Fruit fly (Drosophila melanogaster): ENCODE measurements around the gene Dfd.

Gene Dfd

DNA sequence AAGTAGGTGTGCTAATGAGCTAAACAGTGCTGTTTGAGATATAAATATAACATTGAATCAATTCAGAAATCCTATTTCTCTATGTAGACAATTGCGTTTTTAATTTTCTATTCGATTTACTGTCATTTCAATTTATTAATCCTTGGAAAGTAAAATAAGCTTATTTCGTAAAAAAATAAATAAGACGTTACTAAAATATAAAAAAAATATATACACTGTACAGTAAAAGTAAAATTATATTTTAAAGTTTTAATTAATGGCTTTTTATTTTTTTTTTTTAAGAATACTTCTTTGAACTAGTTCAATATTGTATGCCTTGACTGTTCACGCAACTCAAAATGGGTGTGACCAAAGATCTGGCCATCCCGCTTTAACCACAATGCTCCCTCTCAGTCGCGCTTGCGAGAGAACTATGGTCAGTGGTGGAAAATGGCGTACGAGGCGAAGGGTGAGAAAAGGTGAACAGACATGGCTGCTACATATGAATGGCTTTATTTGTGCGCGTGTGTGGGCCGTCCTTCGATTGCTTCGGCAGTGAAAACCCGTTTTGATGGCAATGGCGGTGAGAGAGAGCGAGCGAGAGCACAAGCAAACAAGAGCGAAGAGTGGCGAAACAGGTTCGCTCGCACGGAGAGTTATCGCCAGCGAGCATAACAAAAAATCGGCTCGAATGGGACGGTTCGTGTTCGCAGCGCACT lies at the start of gene Dfd:
Gene Dfd (plus strand): TSS at position 648 of the 698 bp plus-strand sequence.
- TF ChIP-seq fd96Ca (GFP tag; IDR thresholded peaks at IDR 0.05) (no peak; the same call in 2 of the 3 replicates), CG14655 (GFP tag; optimal IDR thresholded peaks at IDR 0.05) (no peak), CG8159 (tag; optimal IDR thresholded peaks at IDR 0.05) (no peak), D1 (tag; optimal IDR thresholded peaks at IDR 0.05) (peak; percentile 23), Snoo (tag; optimal IDR thresholded peaks at IDR 0.05) (peak; percentile 12), CG15710 (tag; optimal IDR thresholded peaks at IDR 0.05) (no peak)

DNA sequence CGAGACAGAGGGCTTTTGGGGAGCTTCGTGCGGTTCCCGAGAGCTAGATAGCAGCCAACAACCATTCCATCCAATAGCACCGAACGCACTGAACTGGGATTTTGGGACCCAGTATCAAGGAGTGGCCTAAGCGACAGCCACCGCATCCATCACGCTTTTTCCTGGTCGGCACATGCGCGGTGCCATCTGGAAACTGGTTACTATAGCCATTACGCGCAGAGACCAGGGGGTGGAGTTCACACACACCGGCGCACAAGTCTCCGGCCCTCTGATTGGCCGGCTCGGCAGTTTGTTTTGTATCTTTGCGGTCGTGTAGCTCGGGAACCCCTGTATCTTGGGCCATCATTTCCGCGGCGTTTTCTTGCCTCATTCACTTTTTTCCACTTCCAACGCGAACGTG lies 49.7 kb upstream of the Dfd start, which contains the start of gene pb:
Gene pb (minus strand): TSS at position 81 of the 400 bp plus-strand sequence.
- TF ChIP-seq CG32121 (GFP tag; IDR thresholded peaks at IDR 0.05) (peak; percentile 58), CG15710 (tag; optimal IDR thresholded peaks at IDR 0.05) (no peak), Pif1B (GFP tag; optimal IDR thresholded peaks at IDR 0.05) (no peak), fd96Ca (GFP tag; IDR thresholded peaks at IDR 0.05) (peak; percentile 51; the same call in 2 of the 3 replicates), gl (tag; optimal IDR thresholded peaks at IDR 0.05) (no peak)

DNA sequence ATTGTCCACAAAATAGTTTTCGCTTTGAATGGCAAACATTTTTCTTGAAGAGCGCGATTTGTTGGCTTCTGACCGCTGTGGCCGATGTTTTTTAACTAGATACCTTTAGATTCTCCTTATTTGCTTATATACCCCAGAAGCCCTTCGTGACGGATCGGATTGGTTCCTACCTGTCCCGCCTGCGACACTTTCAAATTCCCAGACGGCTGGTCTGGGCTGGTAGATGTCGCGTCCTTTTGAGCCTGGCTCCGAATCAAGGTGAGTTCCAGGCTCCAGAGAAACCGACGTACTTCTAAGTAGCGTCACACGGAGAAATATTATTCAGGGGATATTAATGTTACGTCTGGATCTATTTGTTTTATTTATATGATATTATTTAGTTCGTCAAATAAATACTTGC lies 47.6 kb upstream of the Dfd start, which contains the start of gene zen2:
Gene zen2 (minus strand): TSS at position 101 of the 400 bp plus-strand sequence.
- no peak for TF ChIP-seq EcR (GFP tag; optimal IDR thresholded peaks at IDR 0.05)
- TF ChIP-seq Ets98B (GFP tag; IDR thresholded peaks at IDR 0.05) = no peak
- TF ChIP-seq CG15710 (tag; optimal IDR thresholded peaks at IDR 0.05) = no peak
- TF ChIP-seq CG9948 (tag; optimal IDR thresholded peaks at IDR 0.05) = no peak
- TF ChIP-seq CG4496 (GFP tag; IDR thresholded peaks at IDR 0.05) = no peak
- TF ChIP-seq Pif1A (GFP tag; optimal IDR thresholded peaks at IDR 0.05) = no peak
- no peak for TF ChIP-seq Pif1B (GFP tag; optimal IDR thresholded peaks at IDR 0.05)
- TF ChIP-seq CG12605 (GFP tag; IDR thresholded peaks at IDR 0.05) = no peak
- TF ChIP-seq gl (tag; optimal IDR thresholded peaks at IDR 0.05) = no peak
- TF ChIP-seq CG14655 (GFP tag; optimal IDR thresholded peaks at IDR 0.05) = no peak
- TF ChIP-seq CG10348 (GFP tag; IDR thresholded peaks at IDR 0.05) = no peak
- TF ChIP-seq CG32121 (GFP tag; IDR thresholded peaks at IDR 0.05) = no peak
- TF ChIP-seq rn (GFP tag; IDR thresholded peaks at IDR 0.05) = no peak
- no peak for TF ChIP-seq CG13204 (GFP tag; optimal IDR thresholded peaks at IDR 0.05)
- TF ChIP-seq D1 (tag; optimal IDR thresholded peaks at IDR 0.05) = no peak
- no peak for TF ChIP-seq CG17806 (tag; optimal IDR thresholded peaks at IDR 0.05)
- TF ChIP-seq fd96Ca (GFP tag; IDR thresholded peaks at IDR 0.05) = no peak
- no peak for TF ChIP-seq CG8301 (tag; optimal IDR thresholded peaks at IDR 0.05)
- TF ChIP-seq Snoo (tag; optimal IDR thresholded peaks at IDR 0.05) = no peak

DNA sequence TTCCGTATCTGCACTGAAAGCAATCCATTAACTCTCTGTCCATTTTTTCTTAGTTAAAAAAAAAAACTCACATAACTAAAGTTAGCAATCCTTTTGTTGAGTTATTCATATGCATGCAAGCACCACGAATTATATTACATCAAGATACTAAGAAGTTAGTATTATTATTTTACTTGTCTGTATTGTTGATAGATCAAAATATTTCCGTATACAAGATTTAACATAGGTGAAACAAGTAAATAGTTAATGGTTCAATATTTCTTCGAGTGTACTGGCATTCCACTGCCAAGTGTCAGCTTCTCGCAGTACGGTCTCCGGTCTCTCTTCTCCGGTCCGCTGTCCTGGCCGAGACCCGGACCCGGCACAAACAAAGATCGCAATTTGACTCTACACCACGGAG lies 45.4 kb upstream of the Dfd start:
- no peak for TF ChIP-seq gl (tag; optimal IDR thresholded peaks at IDR 0.05)
- TF ChIP-seq CG17806 (tag; optimal IDR thresholded peaks at IDR 0.05) = no peak
- TF ChIP-seq CG4496 (GFP tag; IDR thresholded peaks at IDR 0.05) = no peak
- no peak for TF ChIP-seq fd96Ca (GFP tag; IDR thresholded peaks at IDR 0.05)
- TF ChIP-seq CG14655 (GFP tag; optimal IDR thresholded peaks at IDR 0.05) = no peak
- TF ChIP-seq CG13204 (GFP tag; optimal IDR thresholded peaks at IDR 0.05) = no peak
- no peak for TF ChIP-seq CG8159 (tag; optimal IDR thresholded peaks at IDR 0.05)
- TF ChIP-seq Ets98B (GFP tag; IDR thresholded peaks at IDR 0.05) = no peak
- TF ChIP-seq CG9948 (tag; optimal IDR thresholded peaks at IDR 0.05) = no peak
- TF ChIP-seq CG15710 (tag; optimal IDR thresholded peaks at IDR 0.05) = no peak

DNA sequence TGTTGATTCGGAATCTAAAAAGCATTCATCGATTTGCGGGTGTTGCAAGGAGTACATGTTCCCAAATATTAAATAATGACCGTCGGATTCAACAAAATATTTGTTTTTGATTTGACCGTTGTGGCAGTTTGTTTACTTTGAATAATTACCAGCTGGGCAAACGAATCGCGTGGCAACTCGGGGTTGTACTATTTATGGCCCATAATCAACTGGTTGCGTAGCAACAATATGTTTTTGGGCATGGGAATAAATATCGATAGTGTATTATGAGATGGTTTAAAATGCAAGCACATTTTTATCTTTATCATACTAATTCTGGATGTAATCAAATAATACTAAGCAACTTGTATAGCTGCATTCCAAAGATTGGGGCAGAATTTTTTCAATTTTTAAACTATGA lies 43.7 kb upstream of the Dfd start, which contains the start of gene CG34297:
Gene CG34297 (minus strand): TSS at position 101 of the 400 bp plus-strand sequence.
- TF ChIP-seq EcR (GFP tag; optimal IDR thresholded peaks at IDR 0.05) = no peak
- TF ChIP-seq gl (tag; optimal IDR thresholded peaks at IDR 0.05) = no peak
- no peak for TF ChIP-seq Pif1B (GFP tag; optimal IDR thresholded peaks at IDR 0.05)
- TF ChIP-seq CG13204 (GFP tag; optimal IDR thresholded peaks at IDR 0.05) = no peak
- TF ChIP-seq CG10348 (GFP tag; IDR thresholded peaks at IDR 0.05) = no peak
- no peak for TF ChIP-seq CG12605 (GFP tag; IDR thresholded peaks at IDR 0.05)
- no peak for TF ChIP-seq Pif1A (GFP tag; optimal IDR thresholded peaks at IDR 0.05)
- TF ChIP-seq fd96Ca (GFP tag; IDR thresholded peaks at IDR 0.05) = no peak
- TF ChIP-seq CG32121 (GFP tag; IDR thresholded peaks at IDR 0.05) = no peak

DNA sequence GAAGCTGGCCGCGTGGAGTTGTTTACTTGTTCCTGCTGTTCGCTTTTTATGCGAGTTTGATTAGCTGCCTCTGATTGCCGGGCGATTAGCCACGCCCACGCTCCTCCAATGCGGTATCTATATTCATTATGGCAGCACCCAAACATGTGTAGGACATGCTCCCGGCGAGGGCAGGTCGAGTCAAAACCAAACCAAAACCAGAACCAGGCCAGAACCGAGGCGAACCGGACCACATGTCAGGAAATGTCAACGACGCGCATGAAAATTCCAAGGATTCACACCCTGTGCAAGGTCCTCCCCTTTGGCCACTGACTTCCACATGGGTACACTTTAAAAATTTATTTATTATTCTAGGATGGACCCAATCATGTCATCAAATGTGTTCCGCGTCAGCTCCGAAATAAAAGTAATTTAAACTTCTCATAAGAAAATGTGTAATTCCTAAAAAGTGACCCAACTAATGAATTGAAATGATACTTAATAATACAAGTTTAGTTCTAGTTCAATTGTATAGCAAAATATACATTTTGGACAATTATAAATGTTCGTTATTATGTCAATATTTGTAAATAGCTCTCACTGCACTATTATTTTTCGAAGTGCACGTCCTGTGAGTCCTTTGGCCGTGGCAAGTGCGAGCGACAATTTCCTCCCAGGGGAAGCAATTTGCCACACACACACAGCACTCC lies 40.0 kb upstream of the Dfd start:
- TF ChIP-seq CG4496 (GFP tag; IDR thresholded peaks at IDR 0.05) (no peak), CG17806 (tag; optimal IDR thresholded peaks at IDR 0.05) (no peak), CG10348 (GFP tag; IDR thresholded peaks at IDR 0.05) (no peak), CG34367 (tag; optimal IDR thresholded peaks at IDR 0.05) (no peak), CG32121 (GFP tag; IDR thresholded peaks at IDR 0.05) (no peak), EcR (GFP tag; optimal IDR thresholded peaks at IDR 0.05) (no peak), CG13204 (GFP tag; optimal IDR thresholded peaks at IDR 0.05) (no peak), CG8159 (tag; optimal IDR thresholded peaks at IDR 0.05) (no peak), Pif1B (GFP tag; optimal IDR thresholded peaks at IDR 0.05) (no peak), gl (tag; optimal IDR thresholded peaks at IDR 0.05) (no peak)
